Fruit fly (Drosophila melanogaster) whole organism, prepupa: ENCODE measurements around the gene Msp300.

Experiments
- Blimp-1 ChIP-seq: fragments of 200-800 bp; sonication (Bioruptor generic); optimal IDR thresholded peaks from 3 replicates; lab custom pipeline; 2017; ENCODE audit warnings: missing biosample characterization, missing genetic modification characterization, mild to moderate bottlenecking, moderate library complexity, missing genetic modification reagents
- CG16779 ChIP-seq: fragments of 200-800 bp; sonication (Bioruptor generic); optimal IDR thresholded peaks from 3 replicates; lab custom pipeline; 2017; ENCODE audit warnings: missing biosample characterization, mild to moderate bottlenecking, missing genetic modification characterization
- CG3919 ChIP-seq: fragments of 200-800 bp; sonication (Bioruptor generic); optimal IDR thresholded peaks from 3 replicates; lab custom pipeline; 2016; ENCODE audit warnings: missing biosample characterization, missing genetic modification characterization
- CG4318 ChIP-seq: fragments of 200-800 bp; sonication (Bioruptor generic); optimal IDR thresholded peaks from 3 replicates; lab custom pipeline; 2017; ENCODE audit warnings: missing biosample characterization, mild to moderate bottlenecking, missing genetic modification characterization
- CG6854 ChIP-seq: fragments of 200-800 bp; sonication (Bioruptor generic); optimal IDR thresholded peaks from 2 replicates; lab custom pipeline; 2017; ENCODE audit warnings: missing biosample characterization, mild to moderate bottlenecking, missing genetic modification characterization
- Hr39 ChIP-seq: fragments of 200-800 bp; sonication (Bioruptor generic); optimal IDR thresholded peaks from 2 replicates; lab custom pipeline; 2016; ENCODE audit warnings: missing biosample characterization, missing genetic modification characterization
- Hr4 ChIP-seq: fragments of 200-800 bp; sonication (Bioruptor generic); optimal IDR thresholded peaks from 3 replicates; lab custom pipeline; 2016; ENCODE audit warnings: missing biosample characterization, missing genetic modification characterization
- dsx ChIP-seq: fragments of 200-800 bp; optimal IDR thresholded peaks from 3 replicates; lab custom pipeline; 2019; ENCODE audit warnings: missing biosample characterization, mild to moderate bottlenecking, missing genetic modification characterization, moderate library complexity; ENCODE audit not compliant: poor library complexity, severe bottlenecking
- pdm3 ChIP-seq: fragments of 200-800 bp; sonication (Bioruptor generic); optimal IDR thresholded peaks from 3 replicates; lab custom pipeline; 2016; ENCODE audit warnings: missing biosample characterization, missing genetic modification characterization
- salr ChIP-seq, 2 experiments: fragments of 200-800 bp; sonication (Bioruptor generic); optimal IDR thresholded peaks; 3 replicates each; lab custom pipeline; 2016 to 2018; ENCODE audit warnings: missing biosample characterization in 2 of 2, missing genetic modification characterization in 2 of 2, mild to moderate bottlenecking in 1 of 2

DNA sequence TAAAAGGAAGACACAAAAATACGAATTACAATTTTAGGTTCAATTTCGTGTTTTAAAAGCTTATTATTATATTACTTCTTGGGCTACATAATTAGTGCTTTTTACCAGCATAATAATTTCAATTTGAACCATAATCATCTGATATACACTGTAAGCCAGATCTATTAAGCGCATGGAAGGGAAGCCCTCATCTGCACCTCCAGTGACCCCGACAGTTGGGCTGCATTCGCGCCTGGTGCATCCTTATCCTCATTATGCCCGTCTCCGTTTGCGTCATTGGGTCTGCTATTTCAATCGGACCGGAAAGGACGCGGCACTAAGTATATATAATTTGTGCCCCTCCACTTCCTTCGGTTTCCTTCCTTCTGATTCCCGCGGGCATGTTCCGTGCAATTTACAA is 151.0 kb downstream of the Msp300 start:
- no peak for TF ChIP-seq Hr39 (GFP tag; lab: Kevin White, UChicago)
- TF ChIP-seq CG4318 (GFP tag; lab: Kevin White, UChicago): no peak
- no peak for TF ChIP-seq CG6854 (GFP tag; lab: Kevin White, UChicago)
- TF ChIP-seq pdm3 (GFP tag; lab: Kevin White, UChicago): peak; percentile 5
- TF ChIP-seq CG16779 (tag; lab: Kevin White, UChicago): no peak
- no peak for TF ChIP-seq salr (GFP tag; optimal IDR thresholded peaks at IDR 0.05; lab: Kevin White, UChicago)
- no peak for TF ChIP-seq Blimp-1 (GFP tag; lab: Kevin White, UChicago)
- no peak for TF ChIP-seq dsx (GFP tag; lab: Kevin White, UChicago)
- TF ChIP-seq Hr4 (GFP tag; lab: Kevin White, UChicago): no peak
- TF ChIP-seq CG3919 (GFP tag; lab: Kevin White, UChicago): no peak
